Worm (Caenorhabditis elegans) whole organism, L4/young adult: ENCODE results near the gene aars-1.

Experiments
- W03F9.2 ChIP-seq: fragments of 150-350 bp; optimal IDR thresholded peaks from 2 replicates; lab custom pipeline; 2014; ENCODE audit warnings: missing biosample characterization, missing genetic modification characterization
- dao-5 ChIP-seq: sonication (generic microtip); optimal IDR thresholded peaks from 2 replicates; lab custom pipeline; 2016; ENCODE audit warnings: missing genotype, missing genetic modification characterization, moderate library complexity, missing compliant biosample characterization
- him-1 ChIP-seq: sonication (generic microtip); optimal IDR thresholded peaks from 2 replicates; lab custom pipeline; 2016; ENCODE audit warnings: missing genotype, missing genetic modification reagents, missing genetic modification characterization, missing compliant biosample characterization

- TF ChIP-seq W03F9.2 (tag; lab: Kevin White, UChicago) (no peak), him-1 (tag; lab: Kevin White, UChicago) (no peak), dao-5 (tag; lab: Kevin White, UChicago) (no peak)
Observed at ce11 chrII:11450882-11451281, 13.4 kb downstream of the aars-1 start.
